Fruit fly (Drosophila melanogaster): Measurements from ENCODE around the gene CG42820.

dm6 chr2L:8425962-8426759 lies 34.0 kb upstream of the CG42820 start:
- TF ChIP-seq Eip93F (GFP tag; optimal IDR thresholded peaks at IDR 0.05) (peak; percentile 72), CG16779 (tag; optimal IDR thresholded peaks at IDR 0.05) (no peak)

All from whole organism, prepupa.